Fruit fly (Drosophila melanogaster) whole organism: ENCODE results near the gene noi.

ENCODE experiments used
- CG8478 ChIP-seq: fragments of >200 bp; optimal IDR thresholded peaks from 2 replicates; lab custom pipeline; 2018; ENCODE audit warnings: inconsistent platforms
- Dll ChIP-seq: fragments of >200 bp; optimal IDR thresholded peaks from 2 replicates; lab custom pipeline; 2017
- EcR ChIP-seq, 2 experiments: fragments of >200 bp; optimal IDR thresholded peaks; 2 replicates each; lab custom pipeline; 2017; ENCODE audit warnings: missing biosample characterization in 2 of 2, missing genetic modification characterization in 2 of 2, missing genetic modification reagents in 2 of 2
- pan ChIP-seq: fragments of >200 bp; optimal IDR thresholded peaks from 2 replicates; lab custom pipeline; 2017
- psq ChIP-seq: fragments of >200 bp; optimal IDR thresholded peaks from 2 replicates; lab custom pipeline; 2017
- usp ChIP-seq: fragments of >200 bp; optimal IDR thresholded peaks from 2 replicates; lab custom pipeline; 2017; ENCODE audit warnings: missing biosample characterization, missing genetic modification characterization, mixed read lengths

Gene noi

DNA sequence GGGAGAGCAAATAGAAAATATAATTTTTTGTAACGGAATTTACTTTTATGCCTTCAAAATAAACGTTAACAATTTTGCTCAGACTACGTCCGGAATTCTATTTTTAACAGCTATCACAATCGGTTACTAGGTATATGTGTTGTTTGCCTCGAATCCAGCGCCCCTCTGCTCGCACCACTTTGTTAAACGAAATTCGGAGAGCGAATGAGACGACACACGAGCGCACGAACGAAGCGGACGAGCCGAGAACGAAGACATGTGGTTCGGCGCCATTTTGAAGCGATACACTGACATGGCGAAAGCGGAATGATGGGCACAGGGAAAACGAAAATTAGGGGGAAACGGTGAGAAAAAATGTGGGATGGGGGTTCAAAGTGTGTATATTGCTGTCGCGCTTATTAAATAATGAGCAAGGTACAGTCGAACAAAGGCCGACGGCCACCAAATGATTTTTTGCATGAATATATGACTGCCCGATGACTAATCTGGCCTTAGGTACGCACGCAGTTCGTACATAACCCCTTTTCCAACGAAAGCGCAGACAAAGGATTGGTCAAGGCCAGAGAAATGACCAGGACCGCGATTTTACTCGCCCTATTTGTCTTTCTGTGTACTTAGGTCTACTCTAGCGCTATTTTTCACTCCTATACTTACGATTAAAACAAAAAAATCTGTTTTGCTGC, 9.2 kb upstream of the noi start:
- no peak for TF ChIP-seq pan
- no peak for TF ChIP-seq EcR (GFP tag; optimal IDR thresholded peaks at IDR 0.05; lab: Kevin White, UChicago)
- TF ChIP-seq Dll (lab: Kevin White, UChicago) = no peak
- TF ChIP-seq psq (lab: Kevin White, UChicago) = no peak
- no peak for TF ChIP-seq usp
- TF ChIP-seq CG8478 = no peak

DNA sequence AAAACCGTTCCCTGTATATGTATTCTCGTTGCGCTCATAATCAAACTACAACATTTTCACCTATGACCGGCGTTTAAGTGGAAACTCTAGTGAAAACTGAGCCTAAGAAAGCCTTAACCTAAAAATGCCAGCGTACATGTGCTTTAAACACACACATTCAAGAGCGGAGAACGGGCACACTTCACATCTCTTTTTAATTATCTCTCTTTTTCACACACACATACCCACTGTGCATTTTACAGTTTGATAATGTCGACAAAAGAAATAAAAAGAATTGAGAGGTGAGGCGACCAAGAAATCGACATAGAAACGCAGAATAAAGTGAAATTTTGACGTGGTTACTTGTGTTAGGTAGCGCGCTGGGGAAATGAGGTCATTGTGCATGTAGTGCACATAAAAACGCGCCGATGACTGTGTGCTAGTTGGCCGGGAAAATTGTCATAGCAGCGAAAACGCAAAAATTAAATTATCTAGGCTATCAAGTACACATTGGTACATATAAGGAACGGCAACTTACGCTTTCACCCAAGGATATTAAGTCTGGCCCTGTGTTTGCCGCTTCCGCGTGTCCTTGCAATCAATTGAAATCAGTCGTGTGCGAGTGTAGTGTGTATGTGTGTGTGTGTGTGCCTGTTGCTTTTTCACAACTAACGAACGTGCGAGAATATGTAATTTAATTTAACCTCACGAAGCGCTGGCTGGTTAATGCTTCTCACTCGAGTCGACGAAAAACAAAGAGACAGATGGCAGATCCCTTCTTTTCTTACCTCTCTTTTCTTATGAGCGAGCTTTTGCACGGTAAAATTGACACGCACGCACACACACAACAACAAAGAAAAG, 8.5 kb upstream of the noi start:
- no peak for TF ChIP-seq CG8478
- TF ChIP-seq usp = no peak
- TF ChIP-seq pan = no peak
- peak in 1 of 2 experiments; percentile 15 for TF ChIP-seq EcR (GFP tag; optimal IDR thresholded peaks at IDR 0.05; lab: Kevin White, UChicago)
- no peak for TF ChIP-seq Dll (lab: Kevin White, UChicago)

DNA sequence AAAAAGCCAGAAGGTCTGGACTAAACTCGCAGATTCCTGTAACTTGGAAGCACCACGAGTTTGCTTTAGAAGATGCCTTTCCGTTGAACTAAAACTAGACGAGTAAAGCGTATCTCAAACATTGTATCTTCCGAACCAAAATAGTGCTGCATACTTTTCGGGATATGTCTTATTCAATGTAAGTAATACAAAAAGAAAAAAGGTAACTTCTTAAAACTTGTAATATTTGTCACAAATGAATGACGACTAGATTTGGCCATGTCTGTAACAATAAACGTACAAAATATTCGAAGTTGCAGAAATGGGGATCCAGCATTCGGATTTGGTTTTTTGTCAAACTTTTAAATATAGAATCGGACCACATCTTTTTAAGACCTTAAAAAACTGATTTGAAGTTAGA, 3.6 kb upstream of the noi start:
- TF ChIP-seq psq (lab: Kevin White, UChicago) = no peak
- no peak for TF ChIP-seq usp
- no peak for TF ChIP-seq EcR (GFP tag; optimal IDR thresholded peaks at IDR 0.05; lab: Kevin White, UChicago)
- TF ChIP-seq CG8478 = no peak
- no peak for TF ChIP-seq pan
- TF ChIP-seq Dll (lab: Kevin White, UChicago) = no peak

DNA sequence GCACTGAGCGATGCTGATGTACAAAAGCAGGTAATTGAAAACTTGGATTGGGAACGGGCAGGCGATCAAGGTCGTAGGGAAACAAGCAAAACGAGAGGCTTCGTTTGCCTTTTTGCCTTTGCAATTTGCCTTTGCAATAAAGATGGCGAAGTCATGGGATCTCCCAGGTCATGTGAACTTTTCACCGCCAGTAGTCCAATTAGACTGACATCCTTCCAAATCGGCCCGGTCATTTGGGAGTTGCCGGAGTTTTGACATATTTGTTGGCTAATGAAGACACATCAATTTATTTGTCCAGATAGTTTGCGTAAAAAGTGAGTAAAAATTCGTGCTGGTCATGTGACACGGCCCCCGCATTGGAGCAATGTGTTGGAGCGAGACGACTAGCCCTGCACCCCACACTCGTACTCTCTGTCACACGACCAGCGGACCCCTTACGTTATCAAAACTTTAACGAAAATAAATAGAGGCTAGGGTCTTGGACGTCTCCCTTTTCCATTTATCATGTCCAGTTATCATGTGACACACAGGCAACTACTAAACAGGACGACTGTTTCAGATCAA, 832 bp upstream of the noi start:
- TF ChIP-seq CG8478 = peak; percentile 49
- TF ChIP-seq pan = no peak

DNA sequence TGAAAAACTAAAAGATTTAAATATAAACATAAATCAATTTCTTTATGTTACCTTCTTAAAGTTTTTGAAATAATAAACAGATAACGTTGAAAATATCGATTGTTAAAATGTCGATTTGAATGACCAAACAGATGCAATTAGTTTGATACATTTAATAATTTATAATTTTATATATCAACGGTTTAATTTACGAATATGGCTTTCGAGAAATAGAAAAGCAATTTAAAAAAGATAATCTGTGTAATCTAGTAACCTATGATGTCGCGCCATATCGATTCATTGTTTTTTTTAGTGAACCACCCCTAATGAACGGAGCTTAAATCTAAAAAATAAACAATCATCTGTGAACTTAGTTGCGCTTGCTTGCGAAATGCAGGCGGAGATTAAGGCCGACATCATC, 2.7 kb downstream of the noi start, which contains the start of gene PolZ2:
Gene PolZ2, plus strand, starts transcription at position 301 of the 400 bp plus-strand sequence.
- TF ChIP-seq CG8478 (no peak), pan (no peak), EcR (GFP tag; optimal IDR thresholded peaks at IDR 0.05; lab: Kevin White, UChicago) (no peak), psq (lab: Kevin White, UChicago) (no peak), usp (no peak), Dll (lab: Kevin White, UChicago) (no peak)

DNA sequence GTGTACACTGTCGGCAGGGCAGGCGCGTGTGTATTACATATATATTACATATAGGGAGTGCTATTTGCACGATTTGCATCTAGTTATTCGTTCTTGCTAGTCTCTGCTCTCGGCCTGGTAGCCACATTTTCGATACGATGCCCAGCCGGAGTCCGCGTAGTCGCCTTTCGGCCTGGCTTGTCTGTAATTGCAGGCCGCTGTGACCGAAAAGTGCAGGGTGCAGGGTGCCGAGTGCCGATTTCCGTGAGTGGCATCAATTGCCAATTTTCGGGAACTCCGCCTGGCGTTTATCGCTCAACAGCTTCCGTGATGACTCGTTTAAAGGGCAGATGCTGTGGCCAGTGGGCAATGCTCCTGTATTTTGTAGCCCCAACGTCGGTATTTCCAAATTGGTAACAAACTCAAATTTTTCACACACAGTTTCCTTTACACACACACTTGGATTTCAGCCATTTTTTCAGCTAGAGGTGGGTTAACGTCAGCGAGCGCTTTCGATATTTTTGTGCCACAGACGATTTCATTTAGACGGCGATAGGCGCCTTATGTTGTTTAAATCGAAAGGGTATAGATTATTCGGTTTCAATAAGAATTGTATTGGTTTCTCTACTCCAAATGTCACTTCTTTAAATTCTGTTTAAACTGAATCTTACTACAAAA, 3.3 kb downstream of the noi start, which contains the start of gene CG2926:
Gene CG2926, minus strand, starts transcription at position 518 of the 657 bp plus-strand sequence.
- TF ChIP-seq Dll (lab: Kevin White, UChicago) = no peak
- TF ChIP-seq pan = no peak
- TF ChIP-seq usp = no peak
- no peak for TF ChIP-seq psq (lab: Kevin White, UChicago)
- TF ChIP-seq EcR (GFP tag; optimal IDR thresholded peaks at IDR 0.05; lab: Kevin White, UChicago) = no peak
- no peak for TF ChIP-seq CG8478

DNA sequence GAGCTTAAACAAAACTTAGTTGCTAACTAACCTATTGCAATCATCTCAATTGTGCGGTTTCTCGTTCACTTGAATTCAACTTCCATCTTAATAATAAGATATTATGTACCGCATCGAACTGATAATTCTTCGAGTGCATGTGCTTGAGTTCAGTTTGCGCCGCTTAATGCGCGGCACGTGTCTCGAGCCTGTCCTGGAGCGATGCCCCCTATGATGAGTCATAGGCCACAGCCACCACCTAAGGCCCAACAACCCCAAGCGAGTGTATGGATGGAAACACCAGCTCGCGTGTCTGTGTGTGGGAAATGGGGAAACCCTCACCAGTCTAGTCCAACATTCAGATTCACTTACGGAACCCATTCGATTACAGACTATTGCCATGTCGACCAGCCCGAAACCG, 17.4 kb downstream of the noi start:
- no peak for TF ChIP-seq usp

DNA sequence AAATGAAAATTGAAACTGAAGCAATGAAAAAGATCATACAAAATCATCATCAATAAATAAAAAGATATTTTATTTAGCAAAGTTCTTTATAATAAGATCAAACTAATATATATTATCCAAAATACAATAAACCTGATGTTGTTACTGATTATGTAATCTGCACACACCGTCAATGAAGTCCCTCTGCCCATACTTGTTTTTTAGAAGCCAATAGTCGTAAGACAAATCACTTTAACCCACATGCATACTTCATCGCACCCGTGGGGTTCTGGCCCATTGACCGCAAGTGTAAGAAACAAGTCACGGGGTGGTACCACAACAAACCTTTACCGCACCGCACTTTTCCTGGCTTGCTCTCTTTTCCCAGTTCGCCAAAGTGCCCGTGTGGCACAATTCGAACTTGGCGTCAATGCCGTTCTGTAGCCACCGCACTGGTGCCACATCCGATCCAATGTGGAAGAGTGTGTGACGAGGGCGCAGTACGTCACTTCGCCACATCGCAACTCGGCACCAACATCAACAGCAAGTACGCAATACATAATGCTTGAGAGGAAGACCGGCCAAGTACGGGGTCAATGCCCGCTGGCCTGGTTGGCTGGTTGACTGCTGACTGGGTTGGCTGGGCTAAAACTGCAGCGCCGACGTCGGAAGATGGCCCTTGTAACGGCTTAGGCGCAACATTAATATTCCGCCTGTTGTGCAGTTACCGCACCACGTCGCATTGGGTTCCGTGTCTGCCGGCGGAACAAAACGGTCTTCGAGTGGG, 18.2 kb downstream of the noi start:
- TF ChIP-seq psq (lab: Kevin White, UChicago) (no peak), usp (no peak), Dll (lab: Kevin White, UChicago) (no peak), EcR (GFP tag; optimal IDR thresholded peaks at IDR 0.05; lab: Kevin White, UChicago) (peak in 1 of 2 experiments; percentile 75)

DNA sequence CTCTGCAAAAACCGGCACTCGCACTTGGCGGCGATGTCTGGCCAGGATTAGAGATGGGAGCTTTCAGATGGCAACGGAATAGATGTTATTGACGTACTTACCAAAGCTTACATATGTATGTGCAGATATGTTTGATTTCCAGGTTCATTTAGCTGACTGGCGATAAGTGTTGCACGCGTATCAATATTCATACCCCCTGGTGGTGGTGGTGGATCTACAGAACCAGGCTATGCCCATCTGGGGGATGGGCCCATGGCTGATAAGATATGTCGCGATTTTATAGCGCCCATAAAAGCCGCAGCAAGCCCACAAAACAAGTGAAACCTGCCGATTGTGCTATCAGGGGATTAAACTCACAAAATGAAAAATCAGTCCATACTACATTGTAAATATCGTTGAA, 19.5 kb downstream of the noi start:
- no peak for TF ChIP-seq pan
- TF ChIP-seq CG8478 = no peak
- TF ChIP-seq Dll (lab: Kevin White, UChicago) = no peak
- TF ChIP-seq psq (lab: Kevin White, UChicago) = no peak
- no peak for TF ChIP-seq EcR (GFP tag; optimal IDR thresholded peaks at IDR 0.05; lab: Kevin White, UChicago)
- no peak for TF ChIP-seq usp

DNA sequence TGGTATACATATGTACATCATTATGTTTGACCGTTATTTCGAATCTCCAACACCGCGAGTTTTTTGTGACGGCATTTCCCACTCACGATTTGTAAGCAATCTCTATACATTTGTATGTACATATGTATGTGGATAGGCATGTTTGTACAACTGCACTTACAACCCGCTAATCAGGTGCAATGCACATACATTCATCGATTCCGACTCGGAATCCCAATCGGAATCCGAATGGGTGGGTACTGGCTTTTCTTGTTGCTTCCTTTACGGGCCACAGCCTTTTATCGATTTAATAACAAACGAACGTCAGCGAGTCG, 19.9 kb downstream of the noi start:
- TF ChIP-seq Dll (lab: Kevin White, UChicago) (no peak), psq (lab: Kevin White, UChicago) (no peak)

DNA sequence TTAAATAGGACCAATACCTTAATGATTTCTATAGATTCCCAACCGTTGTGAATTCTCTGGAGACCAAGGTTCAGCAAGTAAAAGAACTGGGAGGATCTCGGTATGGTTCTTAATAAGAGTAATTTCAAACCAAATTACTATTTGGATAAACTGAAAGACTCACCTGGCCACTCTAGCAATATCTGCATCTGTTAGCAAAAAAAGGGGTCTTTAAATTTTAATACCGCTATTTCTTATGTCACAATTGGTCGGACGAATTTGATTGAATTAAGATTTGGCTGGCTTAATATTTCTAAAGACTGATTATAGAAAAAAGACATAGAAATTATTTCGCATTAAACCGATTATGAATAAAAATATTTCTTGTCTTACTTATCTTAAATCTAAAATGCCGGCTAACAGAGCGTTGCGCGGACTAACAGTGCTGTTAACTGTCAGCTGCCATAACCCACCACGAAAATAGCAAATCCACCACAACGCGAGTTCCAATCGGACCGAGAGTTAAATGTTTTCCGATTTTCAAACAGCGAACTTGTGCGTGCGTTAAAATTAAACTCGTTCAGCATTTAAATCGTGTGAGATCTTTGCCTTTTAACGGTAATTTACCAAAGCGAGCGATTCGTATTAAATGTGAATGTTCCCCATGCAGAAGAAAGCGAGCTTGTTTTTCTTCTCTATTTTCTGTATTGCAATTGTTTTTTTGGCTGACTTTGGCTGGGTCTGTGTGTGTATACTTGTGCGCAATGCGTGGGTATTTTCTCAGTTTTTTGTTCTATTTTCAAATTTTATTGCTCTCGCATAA, 20.4 kb downstream of the noi start, which contains the start of gene CRMP:
Gene CRMP, plus strand, starts transcription at position 474 of the 802 bp plus-strand sequence.
- no peak for TF ChIP-seq CG8478

DNA sequence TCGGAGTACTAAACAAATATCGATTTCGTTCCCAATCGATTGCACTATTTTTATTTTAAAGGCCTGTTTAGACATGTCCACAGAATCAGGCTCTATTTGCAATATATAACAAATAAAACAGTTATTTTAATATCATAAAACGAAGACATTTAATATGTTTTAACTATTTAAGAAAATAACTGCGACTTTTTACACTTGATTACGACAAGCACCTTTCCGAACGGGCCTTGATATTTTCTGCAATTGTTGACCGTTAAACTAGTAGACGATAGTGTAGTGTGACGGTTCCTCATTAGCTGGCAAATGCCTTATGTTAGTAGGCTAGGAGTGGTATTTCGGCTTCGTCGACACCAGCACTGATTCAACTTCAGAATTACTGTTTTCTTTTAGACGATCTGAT, 22.7 kb downstream of the noi start, which contains the start of the genes CG2931 and Rheb:
Gene CG2931, minus strand, starts transcription at position 26 of the 400 bp plus-strand sequence.
Gene Rheb, plus strand, starts transcription at position 332 of the 400 bp plus-strand sequence.
- no peak for TF ChIP-seq usp
- no peak for TF ChIP-seq psq (lab: Kevin White, UChicago)
- no peak for TF ChIP-seq EcR (GFP tag; optimal IDR thresholded peaks at IDR 0.05; lab: Kevin White, UChicago)
- no peak for TF ChIP-seq pan
- TF ChIP-seq CG8478 = no peak
- TF ChIP-seq Dll (lab: Kevin White, UChicago) = no peak
